Worm (Caenorhabditis elegans): ENCODE results near the gene sdz-1.

The sdz-1 gene

ce11 chrIII:8731973-8732372, 31.8 kb upstream of the sdz-1 start (continued):
- TF ChIP-seq daf-12 (tag; optimal IDR thresholded peaks at IDR 0.05) (no peak), ZK546.5 (tag; optimal IDR thresholded peaks at IDR 0.05) (no peak), set-16 (GFP tag; IDR thresholded peaks at IDR 0.05) (no peak), nhr-6 (tag; optimal IDR thresholded peaks at IDR 0.05) (no peak), hlh-11 (tag; optimal IDR thresholded peaks at IDR 0.05) (peak; percentile 62), egl-43 (GFP tag; IDR thresholded peaks at IDR 0.05) (no peak), nhr-48 (tag; optimal IDR thresholded peaks at IDR 0.05) (peak; percentile 19), rbr-2 (tag; optimal IDR thresholded peaks at IDR 0.05) (no peak), ceh-20 (GFP tag; IDR thresholded peaks at IDR 0.05) (no peak), snpc-1.2 (GFP tag; IDR thresholded peaks at IDR 0.05) (no peak), fkh-10 (GFP tag; optimal IDR thresholded peaks at IDR 0.05) (no peak), Y5F2A.4 (GFP tag; optimal IDR thresholded peaks at IDR 0.05) (no peak), mxl-3 (GFP tag; optimal IDR thresholded peaks at IDR 0.05) (peak; percentile 91), D1046.2 (GFP tag; IDR thresholded peaks at IDR 0.05) (no peak), hlh-30 (tag; optimal IDR thresholded peaks at IDR 0.05; ENCODE audit: insufficient read depth) (peak; percentile 82), lin-39 (tag; optimal IDR thresholded peaks at IDR 0.05) (no peak), unc-39 (tag; optimal IDR thresholded peaks at IDR 0.05) (no peak), nhr-77 (tag; optimal IDR thresholded peaks at IDR 0.05) (no peak), ztf-11 (tag; optimal IDR thresholded peaks at IDR 0.05) (no peak), zfp-2 (tag; optimal IDR thresholded peaks at IDR 0.05) (no peak), cey-2 (tag; optimal IDR thresholded peaks at IDR 0.05; ENCODE audit: borderline replicate concordance, insufficient read depth) (peak; percentile 37), duxl-1 (tag; optimal IDR thresholded peaks at IDR 0.05; ENCODE audit: poor library complexity) (no peak), Y75B8A.6 (GFP tag; IDR thresholded peaks at IDR 0.05) (no peak)

ce11 chrIII:8731310-8731709, 31.2 kb upstream of the sdz-1 start, which contains the start of gene ZK370.4:
ZK370.4 (minus strand) TSS chrIII:8731410.
- TF ChIP-seq zip-2 (tag; optimal IDR thresholded peaks at IDR 0.05), result no peak
- TF ChIP-seq aha-1 (tag), result peak; percentile 89
- no peak for TF ChIP-seq daf-19 (GFP tag; conservative IDR thresholded peaks at IDR 0.05)
- TF ChIP-seq nhr-11 (tag; optimal IDR thresholded peaks at IDR 0.05), result no peak
- no peak for TF ChIP-seq nhr-102 (tag; optimal IDR thresholded peaks at IDR 0.05)

- TF ChIP-seq unc-62 (GFP tag; optimal IDR thresholded peaks at IDR 0.05 in 1 of 2) (peak in 1 of 2 experiments; percentile 98), unc-62 (tag; optimal IDR thresholded peaks at IDR 0.05) (no peak), dmd-9 (GFP tag; IDR thresholded peaks at IDR 0.05) (no peak), aha-1 (tag) (peak; percentile 60)
Observed at ce11 chrIII:8726019-8726894, 26.1 kb upstream of the sdz-1 start.

ce11 chrIII:8725224-8725623, 25.1 kb upstream of the sdz-1 start:
- TF ChIP-seq nhr-41 (GFP tag; IDR thresholded peaks at IDR 0.05), result no peak
- no peak for TF ChIP-seq lin-1 (GFP tag; IDR thresholded peaks at IDR 0.05)
- no peak for TF ChIP-seq dmd-8 (GFP tag; IDR thresholded peaks at IDR 0.05)
- no peak for TF ChIP-seq nhr-102 (tag; optimal IDR thresholded peaks at IDR 0.05)
- no peak for TF ChIP-seq nhr-10 (tag; optimal IDR thresholded peaks at IDR 0.05)
- no peak for TF ChIP-seq aha-1 (tag)
- no peak for TF ChIP-seq T26A8.4 (GFP tag; IDR thresholded peaks at IDR 0.05)
- TF ChIP-seq mep-1 (tag; optimal IDR thresholded peaks at IDR 0.05), result no peak
- no peak for TF ChIP-seq gei-8 (GFP tag; optimal IDR thresholded peaks at IDR 0.05)
- TF ChIP-seq zfp-2 (tag; optimal IDR thresholded peaks at IDR 0.05), result no peak
- no peak for TF ChIP-seq dve-1 (tag; optimal IDR thresholded peaks at IDR 0.05; ENCODE audit: insufficient read depth)
- no peak for TF ChIP-seq vab-7 (GFP tag; IDR thresholded peaks at IDR 0.05)
- TF ChIP-seq spr-3 (GFP tag; optimal IDR thresholded peaks at IDR 0.05), result no peak
- no peak for TF ChIP-seq D1046.2 (GFP tag; IDR thresholded peaks at IDR 0.05)
- no peak for TF ChIP-seq set-16 (GFP tag; IDR thresholded peaks at IDR 0.05)
